Worm (Caenorhabditis elegans): ENCODE data around the gene F52D2.6.

ce11 chrX:1935438-1935837, 40.4 kb upstream of the F52D2.6 start:
- no peak for TF ChIP-seq ama-1 (optimal IDR thresholded peaks at IDR 0.05)
- no peak for TF ChIP-seq ama-1 (GFP tag; optimal IDR thresholded peaks at IDR 0.05)
- TF ChIP-seq hrde-1 (tag; optimal IDR thresholded peaks at IDR 0.05; ENCODE audit: borderline replicate concordance), result no peak
